Worm (Caenorhabditis elegans) whole organism, young adult: Measurements from ENCODE around the gene pdhk-2.

Experiments
- B0336.3 ChIP-seq: fragments of 200-800 bp; sonication (Bioruptor generic); IDR thresholded peaks from 2 replicates; pipeline ENCODE4 v1.3.6; 2022; ENCODE audit warnings: missing genetic modification characterization, missing compliant biosample characterization
- F49E8.2 ChIP-seq: sonication (generic microtip); optimal IDR thresholded peaks from 3 replicates; lab custom pipeline; 2017; ENCODE audit warnings: missing genetic modification characterization, mild to moderate bottlenecking, missing compliant biosample characterization, antibody characterized with exemption, moderate library complexity; ENCODE audit not compliant: insufficient read depth
- ets-4 ChIP-seq: fragments of 200-800 bp; sonication (Bioruptor generic); optimal IDR thresholded peaks from 2 replicates; lab custom pipeline; 2018; ENCODE audit warnings: mild to moderate bottlenecking, missing genetic modification characterization, missing compliant biosample characterization
- hlh-26 ChIP-seq: fragments of 200-800 bp; sonication (Bioruptor generic); conservative IDR thresholded peaks from 2 replicates; pipeline ENCODE4 v1.3.6; 2022; ENCODE audit warnings: missing genetic modification reagents, missing genetic modification characterization, missing compliant biosample characterization
- madf-3 ChIP-seq: fragments of 200-800 bp; sonication (Bioruptor generic); IDR thresholded peaks from 2 replicates; pipeline ENCODE4 v1.3.6; 2022; ENCODE audit warnings: missing genetic modification reagents, missing genetic modification characterization, missing compliant biosample characterization
- repo-1 ChIP-seq: sonication (generic microtip); optimal IDR thresholded peaks from 2 replicates; lab custom pipeline; 2017; ENCODE audit warnings: mild to moderate bottlenecking, missing genetic modification characterization, missing compliant biosample characterization
- snpc-1.3 ChIP-seq: sonication (generic microtip); optimal IDR thresholded peaks from 2 replicates; lab custom pipeline; 2017; ENCODE audit warnings: missing genetic modification characterization, mild to moderate bottlenecking, missing compliant biosample characterization, antibody characterized with exemption, moderate library complexity, missing genotype, missing genetic modification reagents; ENCODE audit not compliant: insufficient read depth
- snpc-3.4 ChIP-seq: sonication (generic microtip); optimal IDR thresholded peaks from 2 replicates; lab custom pipeline; 2017; ENCODE audit warnings: missing genetic modification characterization, mild to moderate bottlenecking, missing compliant biosample characterization, antibody characterized with exemption, moderate library complexity, missing genotype, missing genetic modification reagents

ce11 chrIII:8717231-8717694, 23.9 kb downstream of the pdhk-2 start, which contains the start of gene mrpl-11:
- TF ChIP-seq snpc-3.4, result no peak
- TF ChIP-seq F49E8.2 (tag; lab: Kevin White, UChicago), result no peak
- TF ChIP-seq madf-3 (GFP tag; lab: Robert Waterston, UW), result no peak
- no peak for TF ChIP-seq repo-1 (tag; lab: Kevin White, UChicago)
- no peak for TF ChIP-seq hlh-26 (GFP tag; lab: Robert Waterston, UW)
- no peak for TF ChIP-seq B0336.3 (GFP tag; lab: Robert Waterston, UW)
- no peak for TF ChIP-seq snpc-1.3 (tag; lab: Kevin White, UChicago)
- no peak for TF ChIP-seq ets-4 (GFP tag; lab: Kevin White, UChicago)
